Worm (Caenorhabditis elegans) whole organism, midembryonic: ENCODE measurements around the gene acy-3.

ENCODE experiments used
- flt-1 ChIP-seq: fragments of 200-800 bp; sonication (Bioruptor generic); IDR thresholded peaks from 2 replicates; pipeline ENCODE4 v1.3.6; 2022; ENCODE audit warnings: missing genetic modification characterization, missing compliant biosample characterization
- klf-2 ChIP-seq: fragments of 200-800 bp; sonication (Bioruptor generic); conservative IDR thresholded peaks from 2 replicates; pipeline ENCODE4 v1.3.6; 2022; ENCODE audit warnings: missing genetic modification reagents, missing genetic modification characterization, missing compliant biosample characterization
- ztf-23 ChIP-seq: fragments of 200-800 bp; sonication (Bioruptor generic); IDR thresholded peaks from 2 replicates; pipeline ENCODE4 v1.3.6; 2022; ENCODE audit warnings: missing genetic modification reagents, missing genetic modification characterization, missing compliant biosample characterization

ce11 chrIII:3781827-3782226 is 4.5 kb downstream of the acy-3 start:
- TF ChIP-seq ztf-23, result no peak
- TF ChIP-seq flt-1 (GFP tag; lab: Robert Waterston, UW), result no peak
- no peak for TF ChIP-seq klf-2 (GFP tag; lab: Robert Waterston, UW)
